Comparison of ENCODE assay signal across 2 fruit fly cellular contexts in the genomic region with DNA sequence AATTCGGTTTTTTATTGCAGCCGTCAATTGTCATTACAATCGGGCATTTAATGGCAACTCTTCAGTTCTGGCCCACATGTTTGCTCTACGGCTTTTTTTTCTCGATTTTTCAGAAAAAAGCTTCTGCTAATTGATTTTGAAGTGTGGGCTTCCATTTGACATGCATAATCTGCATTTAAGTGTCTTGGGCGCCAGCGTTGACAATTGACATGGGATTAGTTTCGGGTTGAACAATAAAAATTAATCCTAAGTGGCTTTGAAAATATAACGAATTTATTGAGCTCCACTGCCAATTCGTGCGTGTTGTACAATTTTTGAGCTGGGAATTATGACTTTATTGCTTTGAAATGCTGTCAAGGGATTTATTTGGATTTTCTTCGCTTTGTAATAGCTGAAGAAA.
TF ChIP-seq lines count a peak whose summit lies in the region.

No protein-coding gene starts in this region.

- no peak for TF ChIP-seq CTCF in whole organism, embryonic (GFP tag; optimal IDR thresholded peaks at IDR 0.05; lab: Kevin White, UChicago)

TF ChIP-seq in whole organism, embryonic, 481 proteins besides CTCF, POLR2A, EP300 and RAD21:
- TF ChIP-seq chm (GFP tag; IDR thresholded peaks at IDR 0.05; lab: Robert Waterston, UW) (0 out of 2 replicates have a peak, but pooled peaks have one; percentile 7), Abd-B (GFP tag; optimal IDR thresholded peaks at IDR 0.05; lab: Kevin White, UChicago) (peak; percentile 13), sens (GFP tag; lab: Kevin White, UChicago) (peak; percentile 50), her (GFP tag; optimal IDR thresholded peaks at IDR 0.05; lab: Kevin White, UChicago) (no peak), CG33557 (GFP tag; optimal IDR thresholded peaks at IDR 0.05; lab: Kevin White, UChicago) (no peak), CG12659 (GFP tag; optimal IDR thresholded peaks at IDR 0.05; lab: Kevin White, UChicago) (no peak), corto (GFP tag; optimal IDR thresholded peaks at IDR 0.05; lab: Kevin White, UChicago) (no peak), oc (tag; optimal IDR thresholded peaks at IDR 0.05; lab: Kevin White, UChicago) (peak; percentile 84), Gug (GFP tag; IDR thresholded peaks at IDR 0.05; lab: Robert Waterston, UW) (no peak)

TF ChIP-seq in whole organism, prepupa, 60 proteins besides CTCF, POLR2A, EP300 and RAD21:
- peak; percentile 33 for TF ChIP-seq svp (GFP tag; lab: Kevin White, UChicago)
- no peak for TF ChIP-seq fd85E (GFP tag; optimal IDR thresholded peaks at IDR 0.05; lab: Kevin White, UChicago)
